Worm (Caenorhabditis elegans) whole organism, L2 larva: Measurements from ENCODE around the gene T05H4.4.

Experiments
- F13H6.1 ChIP-seq: sonication (generic microtip); optimal IDR thresholded peaks from 2 replicates; lab custom pipeline; 2016; ENCODE audit warnings: missing genetic modification characterization, missing compliant biosample characterization
- Y55F3AM.14 ChIP-seq: fragments of 200-800 bp; sonication (Bioruptor generic); optimal IDR thresholded peaks from 2 replicates; lab custom pipeline; 2018; ENCODE audit warnings: mild to moderate bottlenecking, missing genetic modification characterization, missing compliant biosample characterization
- aly-2 ChIP-seq: fragments of 150-350 bp; optimal IDR thresholded peaks from 2 replicates; lab custom pipeline; 2014; ENCODE audit warnings: missing biosample characterization, missing genetic modification characterization
- dmd-4 ChIP-seq: sonication (generic microtip); optimal IDR thresholded peaks from 2 replicates; lab custom pipeline; 2017; ENCODE audit warnings: missing biosample characterization, missing genetic modification characterization
- lin-11 ChIP-seq: fragments of 150-350 bp; sonication (generic microtip); optimal IDR thresholded peaks from 2 replicates; lab custom pipeline; 2014; ENCODE audit warnings: missing biosample characterization, missing genetic modification characterization, inconsistent platforms, mixed read lengths
- lin-13 ChIP-seq: fragments of 150-350 bp; optimal IDR thresholded peaks from 2 replicates; lab custom pipeline; 2014; ENCODE audit warnings: missing biosample characterization, missing genetic modification reagents, missing genetic modification characterization
- nhr-12 ChIP-seq: fragments of 150-350 bp; optimal IDR thresholded peaks from 2 replicates; lab custom pipeline; 2014; ENCODE audit warnings: missing biosample characterization, missing genetic modification characterization
- nhr-237 ChIP-seq: fragments of 150-350 bp; optimal IDR thresholded peaks from 2 replicates; lab custom pipeline; 2014; ENCODE audit warnings: missing biosample characterization, missing genetic modification characterization
- sma-3 ChIP-seq: sonication (generic microtip); optimal IDR thresholded peaks from 2 replicates; lab custom pipeline; 2016; ENCODE audit warnings: missing genetic modification reagents, missing genetic modification characterization, missing compliant biosample characterization
- unc-39 ChIP-seq: fragments of 150-350 bp; optimal IDR thresholded peaks from 2 replicates; lab custom pipeline; 2014; ENCODE audit warnings: missing biosample characterization, missing genetic modification characterization
- ztf-11 ChIP-seq: sonication (generic microtip); optimal IDR thresholded peaks from 2 replicates; lab custom pipeline; 2017; ENCODE audit warnings: missing biosample characterization, missing genetic modification characterization

DNA sequence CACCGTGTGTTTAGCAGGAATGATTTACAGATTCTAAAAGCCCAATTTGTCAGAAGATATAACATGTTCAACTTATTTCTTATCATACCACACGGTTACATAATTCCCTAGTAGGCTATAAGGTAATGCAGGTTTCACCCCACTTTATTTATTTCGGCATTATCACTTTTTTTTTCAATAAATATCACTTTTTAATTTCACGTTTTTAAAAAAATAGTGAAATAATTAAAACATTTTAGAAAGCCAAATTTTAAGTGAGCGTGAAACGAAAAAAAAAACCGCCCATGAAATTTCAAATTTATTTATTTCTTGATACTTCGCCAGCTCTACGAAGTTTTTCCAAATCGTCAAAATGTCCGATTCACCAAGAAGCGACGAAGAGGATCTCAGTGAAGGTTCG, 9.7 kb downstream of the T05H4.4 start, which contains the start of gene fbxa-196:
- TF ChIP-seq lin-13 (GFP tag; lab: Kevin White, UChicago) = no peak
- no peak for TF ChIP-seq aly-2 (tag; lab: Kevin White, UChicago)
- TF ChIP-seq dmd-4 = no peak
- no peak for TF ChIP-seq F13H6.1 (tag; lab: Kevin White, UChicago)
- TF ChIP-seq lin-11 (tag; lab: Kevin White, UChicago) = no peak
- TF ChIP-seq unc-39 = no peak
- TF ChIP-seq nhr-12 (tag; lab: Kevin White, UChicago) = no peak
- TF ChIP-seq nhr-237 (tag; lab: Kevin White, UChicago) = no peak
- TF ChIP-seq ztf-11 (tag; lab: Kevin White, UChicago) = no peak
- no peak for TF ChIP-seq sma-3 (GFP tag; lab: Kevin White, UChicago)
- TF ChIP-seq Y55F3AM.14 (GFP tag; lab: Kevin White, UChicago) = no peak
